Fruit fly (Drosophila melanogaster) whole organism, embryonic: ENCODE measurements around the gene Tep4.

ENCODE experiments used
- Adf1 ChIP-seq: fragments of 200-800 bp; sonication (Bioruptor generic); IDR thresholded peaks from 2 replicates; pipeline ENCODE4 v1.3.6; 2022; ENCODE audit warnings: missing biosample characterization, missing genetic modification characterization
- Awh ChIP-seq: fragments of 200-800 bp; sonication (Bioruptor generic); IDR thresholded peaks from 2 replicates; pipeline ENCODE4, ENCODE4 v1.3.6; 2022; ENCODE audit warnings: missing biosample characterization, missing genetic modification characterization
- Bgb ChIP-seq: fragments of 200-800 bp; sonication (Bioruptor generic); IDR thresholded peaks from 2 replicates; pipeline ENCODE4 v1.3.6; 2022; ENCODE audit warnings: missing biosample characterization, missing genetic modification characterization; ENCODE audit not compliant: partially characterized antibody
- CG10543 ChIP-seq: fragments of 200-800 bp; sonication (Bioruptor generic); optimal IDR thresholded peaks from 3 replicates; lab custom pipeline; 2017; ENCODE audit warnings: missing biosample characterization, mild to moderate bottlenecking, missing genetic modification characterization, moderate library complexity
- CG11560 ChIP-seq: fragments of 200-800 bp; sonication (Bioruptor generic); IDR thresholded peaks from 3 replicates; pipeline ENCODE4 v1.3.6; 2022; ENCODE audit warnings: missing biosample characterization, missing genetic modification characterization
- CG12104 ChIP-seq: fragments of 200-800 bp; sonication (Bioruptor generic); optimal IDR thresholded peaks from 3 replicates; lab custom pipeline; 2016; ENCODE audit warnings: missing biosample characterization, missing genetic modification characterization
- CG12236 ChIP-seq: fragments of 200-800 bp; sonication (Bioruptor generic); optimal IDR thresholded peaks from 2 replicates; lab custom pipeline; 2016; ENCODE audit warnings: missing biosample characterization, missing genetic modification characterization
- CG13287 ChIP-seq: fragments of 200-800 bp; sonication (Bioruptor generic); IDR thresholded peaks from 2 replicates; pipeline ENCODE4 v1.3.6; 2022; ENCODE audit warnings: missing biosample characterization, missing genetic modification characterization; ENCODE audit not compliant: partially characterized antibody
- CG14860 ChIP-seq: fragments of 200-800 bp; sonication (Bioruptor generic); IDR thresholded peaks from 3 replicates; pipeline ENCODE4 v1.3.6; 2022; ENCODE audit warnings: missing biosample characterization, missing genetic modification characterization; ENCODE audit not compliant: partially characterized antibody
- CG1529 ChIP-seq: fragments of 200-800 bp; sonication (Bioruptor generic); optimal IDR thresholded peaks from 3 replicates; lab custom pipeline; 2018; ENCODE audit warnings: missing biosample characterization, missing genetic modification characterization
- CG1602 ChIP-seq: fragments of 200-800 bp; sonication (Bioruptor generic); optimal IDR thresholded peaks from 3 replicates; lab custom pipeline; 2016; ENCODE audit warnings: missing biosample characterization, missing genetic modification characterization
- CG2120 ChIP-seq: fragments of 200-800 bp; sonication (Bioruptor generic); optimal IDR thresholded peaks from 3 replicates; lab custom pipeline; 2016; ENCODE audit warnings: missing biosample characterization, missing genetic modification characterization
- CG30020 ChIP-seq: fragments of 200-800 bp; optimal IDR thresholded peaks from 2 replicates; lab custom pipeline; 2019; ENCODE audit warnings: missing biosample characterization, mild to moderate bottlenecking, missing genetic modification characterization, moderate library complexity
- CG30403 ChIP-seq: fragments of 200-800 bp; sonication (Bioruptor generic); optimal IDR thresholded peaks from 3 replicates; lab custom pipeline; 2016; ENCODE audit warnings: missing biosample characterization, missing genetic modification characterization
- CG31365 ChIP-seq: fragments of 200-800 bp; sonication (Bioruptor generic); optimal IDR thresholded peaks from 2 replicates; lab custom pipeline; 2018; ENCODE audit warnings: missing biosample characterization, mild to moderate bottlenecking, missing genetic modification characterization
- CG3163 ChIP-seq: fragments of 200-800 bp; sonication (Bioruptor generic); optimal IDR thresholded peaks from 3 replicates; lab custom pipeline; 2016; ENCODE audit warnings: missing biosample characterization, missing genetic modification characterization
- CG3281 ChIP-seq: fragments of 200-800 bp; sonication (Bioruptor generic); optimal IDR thresholded peaks from 3 replicates; lab custom pipeline; 2017; ENCODE audit warnings: missing biosample characterization, mild to moderate bottlenecking, missing genetic modification characterization
- CG33213 ChIP-seq: fragments of 200-800 bp; sonication (Bioruptor generic); optimal IDR thresholded peaks from 3 replicates; lab custom pipeline; 2016; ENCODE audit warnings: missing biosample characterization, missing genetic modification characterization
- CG42726 ChIP-seq: fragments of 200-800 bp; sonication (Bioruptor generic); IDR thresholded peaks from 2 replicates; pipeline ENCODE4 v1.3.6; 2022; ENCODE audit warnings: missing biosample characterization, missing genetic modification characterization; ENCODE audit not compliant: partially characterized antibody
- CG7963 ChIP-seq: fragments of 200-800 bp; sonication (Bioruptor generic); IDR thresholded peaks from 3 replicates; pipeline ENCODE4 v1.3.6; 2022; ENCODE audit warnings: missing biosample characterization, missing genetic modification characterization; ENCODE audit not compliant: partially characterized antibody
- CG8359 ChIP-seq: fragments of 200-800 bp; sonication (Bioruptor generic); optimal IDR thresholded peaks from 2 replicates; lab custom pipeline; 2017; ENCODE audit warnings: missing biosample characterization, mild to moderate bottlenecking, missing genetic modification characterization, borderline replicate concordance
- H15 ChIP-seq: fragments of 200-800 bp; sonication (Bioruptor generic); IDR thresholded peaks from 3 replicates; pipeline ENCODE4 v1.3.6; 2022; ENCODE audit warnings: missing biosample characterization, missing genetic modification characterization
- HLHmδ ChIP-seq: fragments of 200-800 bp; sonication (Bioruptor generic); optimal IDR thresholded peaks from 2 replicates; lab custom pipeline; 2018; ENCODE audit warnings: missing biosample characterization, mild to moderate bottlenecking, missing genetic modification characterization, moderate library complexity
- Hand ChIP-seq: fragments of 200-800 bp; sonication (Bioruptor generic); optimal IDR thresholded peaks from 2 replicates; lab custom pipeline; 2017; ENCODE audit warnings: mild to moderate bottlenecking, missing biosample characterization, missing genetic modification reagents, missing genetic modification characterization
- Med ChIP-seq: fragments of 200-800 bp; sonication (Bioruptor generic); peaks from one replicate; lab custom pipeline; 2016; ENCODE audit warnings: missing biosample characterization, missing genetic modification characterization, mild to moderate bottlenecking, inconsistent platforms, moderate library complexity
- Poxn ChIP-seq: fragments of 200-800 bp; sonication (Bioruptor generic); IDR thresholded peaks from 2 replicates; pipeline ENCODE4 v1.3.6; 2022; ENCODE audit warnings: missing biosample characterization, missing genetic modification characterization
- Ptx1 ChIP-seq: fragments of 200-800 bp; sonication (Bioruptor generic); IDR thresholded peaks from 2 replicates; pipeline ENCODE4 v1.3.6; 2022; ENCODE audit warnings: missing biosample characterization, missing genetic modification characterization
- Xrp1 ChIP-seq: fragments of 200-800 bp; sonication (Bioruptor generic); IDR thresholded peaks from 2 replicates; pipeline ENCODE4 v1.3.6; 2022; ENCODE audit warnings: missing biosample characterization, missing genetic modification characterization
- bbx ChIP-seq: fragments of 200-800 bp; sonication (Bioruptor generic); IDR thresholded peaks from 2 replicates; pipeline ENCODE4 v1.3.6; 2022; ENCODE audit warnings: missing biosample characterization, missing genetic modification characterization; ENCODE audit not compliant: partially characterized antibody
- bsh ChIP-seq, 2 experiments: fragments of 200-800 bp; sonication (Bioruptor generic); optimal IDR thresholded peaks; 2 replicates each; lab custom pipeline; 2017 to 2018; ENCODE audit warnings: mild to moderate bottlenecking in 2 of 2, missing biosample characterization in 2 of 2, missing genetic modification characterization in 2 of 2, moderate library complexity in 1 of 2
- cad ChIP-seq: fragments of >200 bp; optimal IDR thresholded peaks from 2 replicates; lab custom pipeline; 2017; ENCODE audit warnings: missing biosample characterization, missing genetic modification characterization
- da ChIP-seq: fragments of 200-800 bp; sonication (Bioruptor generic); optimal IDR thresholded peaks from 2 replicates; lab custom pipeline; 2016; ENCODE audit warnings: missing biosample characterization, missing genetic modification characterization
- esg ChIP-seq: fragments of 200-800 bp; sonication (Bioruptor generic); conservative IDR thresholded peaks from 2 replicates; pipeline ENCODE4 v1.3.6; 2022; ENCODE audit warnings: missing biosample characterization, missing genetic modification characterization
- fru ChIP-seq: fragments of >200 bp; optimal IDR thresholded peaks from 2 replicates; lab custom pipeline; 2017
- hb ChIP-seq: fragments of 200-800 bp; sonication (Bioruptor generic); IDR thresholded peaks from 3 replicates; pipeline ENCODE4 v1.3.6; 2022; ENCODE audit warnings: missing biosample characterization, missing genetic modification characterization; ENCODE audit not compliant: partially characterized antibody
- hbn ChIP-seq: fragments of 200-800 bp; sonication (Bioruptor generic); IDR thresholded peaks from 2 replicates; pipeline ENCODE4 v1.3.6; 2022; ENCODE audit warnings: missing biosample characterization, missing genetic modification characterization; ENCODE audit not compliant: partially characterized antibody
- inv ChIP-seq: fragments of 200-800 bp; sonication (Bioruptor generic); IDR thresholded peaks from 2 replicates; pipeline ENCODE4 v1.3.6; 2022; ENCODE audit warnings: missing biosample characterization, missing genetic modification characterization; ENCODE audit not compliant: partially characterized antibody
- nau ChIP-seq: fragments of 200-800 bp; sonication (Bioruptor generic); optimal IDR thresholded peaks from 3 replicates; lab custom pipeline; 2017; ENCODE audit warnings: missing biosample characterization, mild to moderate bottlenecking, missing genetic modification characterization, missing genetic modification reagents
- peb ChIP-seq: fragments of 200-800 bp; sonication (Bioruptor generic); IDR thresholded peaks from 2 replicates; pipeline ENCODE4 v1.3.6; 2022; ENCODE audit warnings: missing biosample characterization, missing genetic modification characterization
- pita ChIP-seq: fragments of 200-800 bp; sonication (Bioruptor generic); optimal IDR thresholded peaks from 2 replicates; lab custom pipeline; 2017; ENCODE audit warnings: missing biosample characterization, mild to moderate bottlenecking, missing genetic modification characterization
- ranshi ChIP-seq: fragments of 200-800 bp; sonication (Bioruptor generic); IDR thresholded peaks from 2 replicates; pipeline ENCODE4 v1.3.6; 2022; ENCODE audit warnings: missing biosample characterization, missing genetic modification characterization
- repo ChIP-seq: fragments of 200-800 bp; sonication (Bioruptor generic); optimal IDR thresholded peaks from 2 replicates; lab custom pipeline; 2016; ENCODE audit warnings: missing biosample characterization, missing genetic modification characterization
- run ChIP-seq: fragments of 200-800 bp; sonication (Bioruptor generic); optimal IDR thresholded peaks from 3 replicates; lab custom pipeline; 2018; ENCODE audit warnings: missing biosample characterization, mild to moderate bottlenecking, missing genetic modification characterization
- sens ChIP-seq: fragments of 200-800 bp; sonication (Bioruptor generic); peaks from one replicate; lab custom pipeline; 2016; ENCODE audit warnings: missing biosample characterization, missing genetic modification characterization
- sens-2 ChIP-seq: fragments of 200-800 bp; sonication (Bioruptor generic); IDR thresholded peaks from 2 replicates; pipeline ENCODE4 v1.3.6; 2022; ENCODE audit warnings: missing biosample characterization, missing genetic modification characterization
- toy ChIP-seq: fragments of 200-800 bp; sonication (Bioruptor generic); IDR thresholded peaks from 2 replicates; pipeline ENCODE4 v1.3.6; 2022; ENCODE audit warnings: missing biosample characterization, missing genetic modification characterization
- trh ChIP-seq: fragments of 200-800 bp; sonication (Bioruptor generic); optimal IDR thresholded peaks from 2 replicates; lab custom pipeline; 2016; ENCODE audit warnings: missing biosample characterization, missing genetic modification characterization
- yki ChIP-seq: fragments of >200 bp; optimal IDR thresholded peaks from 3 replicates; lab custom pipeline; 2018

The Tep4 gene

dm6 chr2L:19586436-19587333 lies 38.4 kb downstream of the Tep4 start, which contains the start of gene Lar (continued):
- TF ChIP-seq Ptx1 (GFP tag; lab: Robert Waterston, UW): peak; percentile 38; the same call in 1 of the 2 replicates
- TF ChIP-seq fru: no peak
- 0 out of 3 replicates have a peak, but pooled peaks have one; percentile 18 for TF ChIP-seq CG11560
- no peak for TF ChIP-seq cad (GFP tag; lab: Kevin White, UChicago)
- TF ChIP-seq ranshi (GFP tag; lab: Robert Waterston, UW): no peak
- 0 out of 2 replicates have a peak, but pooled peaks have one; percentile 22 for TF ChIP-seq Bgb
- TF ChIP-seq hb (GFP tag; lab: Robert Waterston, UW): no peak
- no peak for TF ChIP-seq run
- no peak for TF ChIP-seq yki (lab: Kevin White, UChicago)
- TF ChIP-seq inv: no peak
- TF ChIP-seq sens-2 (GFP tag; lab: Robert Waterston, UW): no peak
- peak; percentile 75 for TF ChIP-seq CG33213 (GFP tag; lab: Kevin White, UChicago)
- peak; percentile 93 for TF ChIP-seq Med (GFP tag; lab: Kevin White, UChicago)
- TF ChIP-seq CG1529: peak; percentile 9
- peak; percentile 54 for TF ChIP-seq CG13287 (GFP tag; lab: Robert Waterston, UW)
- TF ChIP-seq CG42726 (GFP tag; lab: Robert Waterston, UW): no peak
- 0 out of 2 replicates have a peak, but pooled peaks have one; percentile 9 for TF ChIP-seq esg (GFP tag; lab: Robert Waterston, UW)
- TF ChIP-seq Hand (GFP tag; lab: Kevin White, UChicago): peak; percentile 33
- TF ChIP-seq repo: peak; percentile 11
- TF ChIP-seq Xrp1 (GFP tag; lab: Robert Waterston, UW): peak; percentile 62; the same call in 1 of the 2 replicates
- no peak for TF ChIP-seq Poxn
- TF ChIP-seq CG10543 (GFP tag; lab: Kevin White, UChicago): peak; percentile 78
- peak; percentile 66 for TF ChIP-seq CG3281 (GFP tag; lab: Kevin White, UChicago)
- TF ChIP-seq H15: 0 out of 3 replicates have a peak, but pooled peaks have one; percentile 9
- peak; percentile 96 for TF ChIP-seq sens (GFP tag; lab: Kevin White, UChicago)
- TF ChIP-seq HLHmδ (GFP tag; lab: Kevin White, UChicago): no peak
- no peak for TF ChIP-seq nau (GFP tag; lab: Kevin White, UChicago)
- TF ChIP-seq bsh (GFP tag; optimal IDR thresholded peaks at IDR 0.05; lab: Kevin White, UChicago): peak; percentile 6 to 47
- TF ChIP-seq toy (GFP tag; lab: Robert Waterston, UW): no peak
- TF ChIP-seq Adf1 (GFP tag; lab: Robert Waterston, UW): no peak
- peak; percentile 46 for TF ChIP-seq CG3163 (GFP tag; lab: Kevin White, UChicago)
- peak; percentile 47 for TF ChIP-seq da
- peak; percentile 23 for TF ChIP-seq CG8359 (GFP tag; lab: Kevin White, UChicago)
- TF ChIP-seq trh (GFP tag; lab: Kevin White, UChicago): peak; percentile 26
- 0 out of 2 replicates have a peak, but pooled peaks have one; percentile 12 for TF ChIP-seq Awh (GFP tag; lab: Robert Waterston, UW)
- TF ChIP-seq CG2120 (GFP tag; lab: Kevin White, UChicago): peak; percentile 86
- TF ChIP-seq pita (GFP tag; lab: Kevin White, UChicago): no peak
- TF ChIP-seq CG30403 (GFP tag; lab: Kevin White, UChicago): peak; percentile 78
- TF ChIP-seq CG14860 (GFP tag; lab: Robert Waterston, UW): no peak
- no peak for TF ChIP-seq bbx (GFP tag; lab: Robert Waterston, UW)
- TF ChIP-seq CG12236 (GFP tag; lab: Kevin White, UChicago): no peak
- no peak for TF ChIP-seq hbn (GFP tag; lab: Robert Waterston, UW)
- peak; percentile 46 for TF ChIP-seq CG1602 (GFP tag; lab: Kevin White, UChicago)
- TF ChIP-seq CG7963 (GFP tag; lab: Robert Waterston, UW): no peak
- TF ChIP-seq CG12104 (GFP tag; lab: Kevin White, UChicago): no peak
- peak; percentile 28 for TF ChIP-seq CG31365 (tag; lab: Kevin White, UChicago)
- TF ChIP-seq peb: 0 out of 2 replicates have a peak, but pooled peaks have one; percentile 43
- TF ChIP-seq CG30020 (tag; lab: Kevin White, UChicago): peak; percentile 45
